Fruit fly (Drosophila melanogaster): ENCODE data around the gene CG7903.

dm6 chr3R:29985219-29985618 is 9.8 kb downstream of the CG7903 start:
- TF ChIP-seq CG14711 (tag; optimal IDR thresholded peaks at IDR 0.05), result no peak
- no peak for TF ChIP-seq Clk (GFP tag; optimal IDR thresholded peaks at IDR 0.05)
- TF ChIP-seq Mnt (GFP tag; optimal IDR thresholded peaks at IDR 0.05), result no peak
- TF ChIP-seq CG33017 (tag; optimal IDR thresholded peaks at IDR 0.05), result no peak
- no peak for TF ChIP-seq cic (GFP tag; optimal IDR thresholded peaks at IDR 0.05)
- no peak for TF ChIP-seq CG5204 (GFP tag; optimal IDR thresholded peaks at IDR 0.05)
- TF ChIP-seq ovo (GFP tag; optimal IDR thresholded peaks at IDR 0.05), result no peak
- TF ChIP-seq CG12768 (GFP tag; optimal IDR thresholded peaks at IDR 0.05), result no peak
